Fruit fly (Drosophila melanogaster) whole organism, embryonic: ENCODE measurements around the gene CG32944.

Source experiments
- Blimp-1 ChIP-seq: fragments of 200-800 bp; sonication (Bioruptor generic); optimal IDR thresholded peaks from 3 replicates; lab custom pipeline; 2018; ENCODE audit warnings: missing biosample characterization, missing genetic modification characterization, mild to moderate bottlenecking, moderate library complexity, missing genetic modification reagents
- CG12659 ChIP-seq: fragments of 200-800 bp; sonication (Bioruptor generic); optimal IDR thresholded peaks from 3 replicates; lab custom pipeline; 2017; ENCODE audit warnings: mild to moderate bottlenecking, missing biosample characterization, missing genetic modification reagents, missing genetic modification characterization
- CG15514 ChIP-seq: fragments of 200-800 bp; sonication (Bioruptor generic); optimal IDR thresholded peaks from 3 replicates; lab custom pipeline; 2017; ENCODE audit warnings: missing biosample characterization, missing genetic modification characterization, mild to moderate bottlenecking, moderate library complexity, missing genetic modification reagents
- CG17802 ChIP-seq: fragments of 200-800 bp; sonication (Bioruptor generic); optimal IDR thresholded peaks from 2 replicates; lab custom pipeline; 2018; ENCODE audit warnings: missing biosample characterization, mild to moderate bottlenecking, missing genetic modification characterization, moderate library complexity
- CG17829 ChIP-seq: fragments of 200-800 bp; optimal IDR thresholded peaks from 2 replicates; lab custom pipeline; 2019; ENCODE audit warnings: missing biosample characterization, mild to moderate bottlenecking, missing genetic modification characterization, moderate library complexity
- CG30020 ChIP-seq: fragments of 200-800 bp; optimal IDR thresholded peaks from 2 replicates; lab custom pipeline; 2019; ENCODE audit warnings: missing biosample characterization, mild to moderate bottlenecking, missing genetic modification characterization, moderate library complexity
- CG33557 ChIP-seq: fragments of 200-800 bp; sonication (Bioruptor generic); optimal IDR thresholded peaks from 2 replicates; lab custom pipeline; 2019; ENCODE audit warnings: missing biosample characterization, mild to moderate bottlenecking, missing genetic modification characterization, moderate library complexity
- CG3995 ChIP-seq: fragments of 200-800 bp; sonication (Bioruptor generic); optimal IDR thresholded peaks from 3 replicates; lab custom pipeline; 2016; ENCODE audit warnings: missing biosample characterization, missing genetic modification characterization
- CG42726 ChIP-seq: fragments of 200-800 bp; sonication (Bioruptor generic); IDR thresholded peaks from 2 replicates; pipeline ENCODE4 v1.3.6; 2022; ENCODE audit warnings: missing biosample characterization, missing genetic modification characterization; ENCODE audit not compliant: partially characterized antibody
- CG4617 ChIP-seq: fragments of 200-800 bp; sonication (Bioruptor generic); optimal IDR thresholded peaks from 3 replicates; lab custom pipeline; 2016; ENCODE audit warnings: missing biosample characterization, missing genetic modification characterization, borderline replicate concordance
- CG4707 ChIP-seq: fragments of 200-800 bp; sonication (Bioruptor generic); optimal IDR thresholded peaks from 2 replicates; lab custom pipeline; 2018; ENCODE audit warnings: missing biosample characterization, mild to moderate bottlenecking, missing genetic modification characterization, moderate library complexity
- CG7963 ChIP-seq: fragments of 200-800 bp; sonication (Bioruptor generic); IDR thresholded peaks from 3 replicates; pipeline ENCODE4 v1.3.6; 2022; ENCODE audit warnings: missing biosample characterization, missing genetic modification characterization; ENCODE audit not compliant: partially characterized antibody
- CkIIα-i1 ChIP-seq: fragments of 200-800 bp; sonication (Bioruptor generic); IDR thresholded peaks from 2 replicates; pipeline ENCODE4 v1.3.6; 2022; ENCODE audit warnings: missing biosample characterization, missing genetic modification characterization
- Dip3 ChIP-seq: fragments of 200-800 bp; sonication (Bioruptor generic); optimal IDR thresholded peaks from 3 replicates; lab custom pipeline; 2016; ENCODE audit warnings: missing biosample characterization, missing genetic modification characterization
- Dref ChIP-seq: fragments of 200-800 bp; sonication (Bioruptor generic); IDR thresholded peaks from 2 replicates; pipeline ENCODE4 v1.3.6; 2022; ENCODE audit warnings: missing biosample characterization, missing genetic modification characterization
- HLH3B ChIP-seq: fragments of 200-800 bp; sonication (Bioruptor generic); IDR thresholded peaks from 2 replicates; pipeline ENCODE4 v1.3.6; 2022; ENCODE audit warnings: missing biosample characterization, missing genetic modification characterization
- Hr3 ChIP-seq: fragments of 200-800 bp; sonication (Bioruptor generic); optimal IDR thresholded peaks from 3 replicates; lab custom pipeline; 2016; ENCODE audit warnings: missing biosample characterization, missing genetic modification characterization
- Hsf ChIP-seq: fragments of 200-800 bp; sonication (Bioruptor generic); optimal IDR thresholded peaks from 3 replicates; lab custom pipeline; 2016; ENCODE audit warnings: missing biosample characterization, missing genetic modification characterization
- NK7.1 ChIP-seq: fragments of 200-800 bp; sonication (Bioruptor generic); optimal IDR thresholded peaks from 3 replicates; lab custom pipeline; 2016; ENCODE audit warnings: missing biosample characterization, missing genetic modification characterization
- Nf-YC ChIP-seq: fragments of 200-800 bp; optimal IDR thresholded peaks from 3 replicates; lab custom pipeline; 2019; ENCODE audit warnings: missing biosample characterization, mild to moderate bottlenecking, missing genetic modification characterization, moderate library complexity
- PHDP ChIP-seq: fragments of 200-800 bp; sonication (Bioruptor generic); optimal IDR thresholded peaks from 3 replicates; lab custom pipeline; 2018; ENCODE audit warnings: missing biosample characterization, mild to moderate bottlenecking, missing genetic modification characterization, moderate library complexity
- Ptx1 ChIP-seq: fragments of 200-800 bp; sonication (Bioruptor generic); IDR thresholded peaks from 2 replicates; pipeline ENCODE4 v1.3.6; 2022; ENCODE audit warnings: missing biosample characterization, missing genetic modification characterization
- Rx ChIP-seq: fragments of 200-800 bp; sonication (Bioruptor generic); IDR thresholded peaks from 2 replicates; pipeline ENCODE4 v1.3.6; 2022; ENCODE audit warnings: missing biosample characterization, missing genetic modification characterization
- Spps ChIP-seq: fragments of 200-800 bp; sonication (Bioruptor generic); optimal IDR thresholded peaks from 2 replicates; lab custom pipeline; 2018; ENCODE audit warnings: missing biosample characterization, mild to moderate bottlenecking, missing genetic modification characterization
- Ssrp ChIP-seq: fragments of 200-800 bp; sonication (Bioruptor generic); optimal IDR thresholded peaks from 2 replicates; lab custom pipeline; 2018; ENCODE audit warnings: missing biosample characterization, mild to moderate bottlenecking, missing genetic modification characterization, moderate library complexity
- crc ChIP-seq: fragments of 200-800 bp; sonication (Bioruptor generic); optimal IDR thresholded peaks from 2 replicates; lab custom pipeline; 2016; ENCODE audit warnings: missing biosample characterization, missing genetic modification characterization
- ewg ChIP-seq: fragments of 200-800 bp; sonication (Bioruptor generic); optimal IDR thresholded peaks from 3 replicates; lab custom pipeline; 2017; ENCODE audit warnings: mild to moderate bottlenecking, missing biosample characterization, missing genetic modification reagents, missing genetic modification characterization
- fd3F ChIP-seq: fragments of 200-800 bp; sonication (Bioruptor generic); optimal IDR thresholded peaks from 2 replicates; lab custom pipeline; 2018; ENCODE audit warnings: missing biosample characterization, mild to moderate bottlenecking, missing genetic modification characterization, moderate library complexity
- hbn ChIP-seq: fragments of 200-800 bp; sonication (Bioruptor generic); IDR thresholded peaks from 2 replicates; pipeline ENCODE4 v1.3.6; 2022; ENCODE audit warnings: missing biosample characterization, missing genetic modification characterization; ENCODE audit not compliant: partially characterized antibody
- inv ChIP-seq: fragments of 200-800 bp; sonication (Bioruptor generic); IDR thresholded peaks from 2 replicates; pipeline ENCODE4 v1.3.6; 2022; ENCODE audit warnings: missing biosample characterization, missing genetic modification characterization; ENCODE audit not compliant: partially characterized antibody
- jumu ChIP-seq: fragments of 200-800 bp; sonication (Bioruptor generic); optimal IDR thresholded peaks from 3 replicates; lab custom pipeline; 2016; ENCODE audit warnings: missing biosample characterization, missing genetic modification characterization
- lmd ChIP-seq: fragments of 200-800 bp; sonication (Bioruptor generic); IDR thresholded peaks from 2 replicates; pipeline ENCODE4 v1.3.6; 2022; ENCODE audit warnings: missing biosample characterization, missing genetic modification characterization
- lola ChIP-seq, 3 experiments: fragments of >200 bp in 2 of 3; fragments of 200-800 bp in 1 of 3; sonication (Bioruptor generic) in 1 of 3; optimal IDR thresholded peaks; 2 replicates each; lab custom pipeline; 2017 to 2019; ENCODE audit warnings: missing biosample characterization in 3 of 3, missing genetic modification characterization in 3 of 3, mild to moderate bottlenecking in 1 of 3, moderate library complexity in 1 of 3
- nerfin-1 ChIP-seq: fragments of 200-800 bp; sonication (Bioruptor generic); optimal IDR thresholded peaks from 3 replicates; lab custom pipeline; 2019; ENCODE audit warnings: missing biosample characterization, mild to moderate bottlenecking, missing genetic modification characterization, moderate library complexity
- pb ChIP-seq: fragments of 200-800 bp; sonication (Bioruptor generic); optimal IDR thresholded peaks from 3 replicates; lab custom pipeline; 2016; ENCODE audit warnings: missing biosample characterization, missing genetic modification characterization
- pros ChIP-seq: fragments of 200-800 bp; sonication (Bioruptor generic); optimal IDR thresholded peaks from 3 replicates; lab custom pipeline; 2019; ENCODE audit warnings: missing biosample characterization, mild to moderate bottlenecking, missing genetic modification characterization, moderate library complexity
- row ChIP-seq: fragments of 200-800 bp; sonication (Bioruptor generic); IDR thresholded peaks from 3 replicates; pipeline ENCODE4 v1.3.6; 2022; ENCODE audit warnings: missing biosample characterization, missing genetic modification characterization
- schlank ChIP-seq: fragments of 200-800 bp; sonication (Bioruptor generic); optimal IDR thresholded peaks from 2 replicates; lab custom pipeline; 2018; ENCODE audit warnings: missing biosample characterization, mild to moderate bottlenecking, missing genetic modification characterization
- sisA ChIP-seq: fragments of 200-800 bp; sonication (Bioruptor generic); IDR thresholded peaks from 2 replicates; pipeline ENCODE4 v1.3.6; 2022; ENCODE audit warnings: missing biosample characterization, missing genetic modification characterization
- slbo ChIP-seq: fragments of 200-800 bp; sonication (Bioruptor generic); IDR thresholded peaks from 2 replicates; pipeline ENCODE4 v1.3.6; 2022; ENCODE audit warnings: missing biosample characterization, missing genetic modification characterization
- tio ChIP-seq: fragments of 200-800 bp; sonication (Bioruptor generic); optimal IDR thresholded peaks from 2 replicates; lab custom pipeline; 2017; ENCODE audit warnings: missing biosample characterization, missing genetic modification characterization, inconsistent platforms

Gene CG32944

dm6 chr3R:4399810-4400496 is 19.4 kb downstream of the CG32944 start (continued):
- TF ChIP-seq inv (no peak), nerfin-1 (tag; lab: Kevin White, UChicago) (no peak), slbo (GFP tag; lab: Robert Waterston, UW) (peak; percentile 61), lola (GFP tag; optimal IDR thresholded peaks at IDR 0.05; lab: Kevin White, UChicago) (peak in 2 of 3 experiments; percentile 41 to 91), Rx (no peak), Nf-YC (tag; lab: Kevin White, UChicago) (peak; percentile 2), CG4617 (GFP tag; lab: Kevin White, UChicago) (peak; percentile 40), fd3F (GFP tag; lab: Kevin White, UChicago) (no peak), tio (GFP tag; lab: Kevin White, UChicago) (no peak), pb (GFP tag; lab: Kevin White, UChicago) (no peak), Spps (tag; lab: Kevin White, UChicago) (no peak), PHDP (no peak), schlank (no peak), CG17802 (peak; percentile 98), NK7.1 (GFP tag; lab: Kevin White, UChicago) (no peak), sisA (GFP tag; lab: Robert Waterston, UW) (no peak), CG30020 (tag; lab: Kevin White, UChicago) (peak; percentile 99), Dref (GFP tag; lab: Robert Waterston, UW) (peak; percentile 78), pros (GFP tag; lab: Kevin White, UChicago) (no peak), row (peak; percentile 87), Blimp-1 (no peak), CG17829 (no peak), CG42726 (GFP tag; lab: Robert Waterston, UW) (0 out of 2 replicates have a peak, but pooled peaks have one; percentile 44), CG12659 (GFP tag; lab: Kevin White, UChicago) (peak; percentile 52), CG4707 (GFP tag; lab: Kevin White, UChicago) (no peak), crc (GFP tag; lab: Kevin White, UChicago) (no peak), CG7963 (GFP tag; lab: Robert Waterston, UW) (no peak), CkIIα-i1 (GFP tag; lab: Robert Waterston, UW) (no peak), CG3995 (peak; percentile 15), Ssrp (tag; lab: Kevin White, UChicago) (peak; percentile 35), CG15514 (peak; percentile 1), HLH3B (GFP tag; lab: Robert Waterston, UW) (peak; percentile 7; the same call in 1 of the 2 replicates), lmd (GFP tag; lab: Robert Waterston, UW) (peak; percentile 23; the same call in 1 of the 2 replicates), jumu (GFP tag; lab: Kevin White, UChicago) (no peak), Hsf (GFP tag; lab: Kevin White, UChicago) (peak; percentile 26), CG33557 (GFP tag; lab: Kevin White, UChicago) (no peak), Ptx1 (GFP tag; lab: Robert Waterston, UW) (0 out of 2 replicates have a peak, but pooled peaks have one; percentile 21), hbn (0 out of 2 replicates have a peak, but pooled peaks have one; percentile 46), Hr3 (peak; percentile 39), ewg (GFP tag; lab: Kevin White, UChicago) (peak; percentile 41), Dip3 (GFP tag; lab: Kevin White, UChicago) (peak; percentile 4)
